Fruit fly (Drosophila melanogaster) whole organism, embryonic: Measurements from ENCODE around the gene CG42685.

Source experiments
- Atf3 ChIP-seq: fragments of 200-800 bp; sonication (Bioruptor generic); optimal IDR thresholded peaks from 3 replicates; lab custom pipeline; 2016; ENCODE audit warnings: missing biosample characterization, missing genetic modification characterization
- CG10959 ChIP-seq: fragments of 200-800 bp; sonication (Bioruptor generic); IDR thresholded peaks from 2 replicates; pipeline ENCODE4 v1.3.6; 2022; ENCODE audit warnings: missing biosample characterization, missing genetic modification characterization
- CG11723 ChIP-seq: fragments of 200-800 bp; sonication (Bioruptor generic); optimal IDR thresholded peaks from 2 replicates; lab custom pipeline; 2017; ENCODE audit warnings: missing biosample characterization, mild to moderate bottlenecking, missing genetic modification characterization
- CG12104 ChIP-seq: fragments of 200-800 bp; sonication (Bioruptor generic); optimal IDR thresholded peaks from 3 replicates; lab custom pipeline; 2016; ENCODE audit warnings: missing biosample characterization, missing genetic modification characterization
- CG12155 ChIP-seq: fragments of 200-800 bp; sonication (Bioruptor generic); optimal IDR thresholded peaks from 3 replicates; lab custom pipeline; 2016; ENCODE audit warnings: missing biosample characterization, missing genetic modification characterization
- CG12299 ChIP-seq: fragments of 200-800 bp; sonication (Bioruptor generic); optimal IDR thresholded peaks from 2 replicates; lab custom pipeline; 2018; ENCODE audit warnings: missing biosample characterization, mild to moderate bottlenecking, missing genetic modification characterization
- CG13296 ChIP-seq: fragments of 200-800 bp; sonication (Bioruptor generic); optimal IDR thresholded peaks from 3 replicates; lab custom pipeline; 2018; ENCODE audit warnings: missing biosample characterization, mild to moderate bottlenecking, missing genetic modification characterization
- CG17612 ChIP-seq: fragments of 200-800 bp; sonication (Bioruptor generic); IDR thresholded peaks from 2 replicates; pipeline ENCODE4 v1.3.6; 2022; ENCODE audit warnings: missing biosample characterization, missing genetic modification characterization
- CG3163 ChIP-seq: fragments of 200-800 bp; sonication (Bioruptor generic); optimal IDR thresholded peaks from 3 replicates; lab custom pipeline; 2016; ENCODE audit warnings: missing biosample characterization, missing genetic modification characterization
- CG5180 ChIP-seq: fragments of 200-800 bp; sonication (Bioruptor generic); optimal IDR thresholded peaks from 3 replicates; lab custom pipeline; 2017; ENCODE audit warnings: missing biosample characterization, missing genetic modification characterization, mild to moderate bottlenecking, moderate library complexity, missing genetic modification reagents
- CG6654 ChIP-seq: fragments of 200-800 bp; sonication (Bioruptor generic); optimal IDR thresholded peaks from 2 replicates; lab custom pipeline; 2017; ENCODE audit warnings: missing biosample characterization, mild to moderate bottlenecking, missing genetic modification characterization
- CG6765 ChIP-seq: fragments of 200-800 bp; sonication (Bioruptor generic); optimal IDR thresholded peaks from 3 replicates; lab custom pipeline; 2017; ENCODE audit warnings: missing biosample characterization, mild to moderate bottlenecking, missing genetic modification characterization
- CG7372 ChIP-seq: fragments of 200-800 bp; sonication (Bioruptor generic); IDR thresholded peaks from 2 replicates; pipeline ENCODE4 v1.3.6; 2022; ENCODE audit warnings: missing biosample characterization, missing genetic modification characterization
- CG9727 ChIP-seq: fragments of 200-800 bp; sonication (Bioruptor generic); optimal IDR thresholded peaks from 3 replicates; lab custom pipeline; 2017; ENCODE audit warnings: missing biosample characterization, mild to moderate bottlenecking, missing genetic modification characterization
- D19B ChIP-seq: fragments of 200-800 bp; sonication (Bioruptor generic); optimal IDR thresholded peaks from 2 replicates; lab custom pipeline; 2017; ENCODE audit warnings: missing biosample characterization, mild to moderate bottlenecking, missing genetic modification characterization
- Dp ChIP-seq: fragments of 200-800 bp; sonication (Bioruptor generic); optimal IDR thresholded peaks from 2 replicates; lab custom pipeline; 2018; ENCODE audit warnings: missing biosample characterization, mild to moderate bottlenecking, missing genetic modification characterization, moderate library complexity
- Ets65A ChIP-seq: fragments of 200-800 bp; sonication (Bioruptor generic); peaks from one replicate; lab custom pipeline; 2016; ENCODE audit warnings: missing biosample characterization, missing genetic modification characterization
- Fer3 ChIP-seq: fragments of 200-800 bp; sonication (Bioruptor generic); optimal IDR thresholded peaks from 2 replicates; lab custom pipeline; 2018; ENCODE audit warnings: missing biosample characterization, mild to moderate bottlenecking, missing genetic modification characterization, moderate library complexity
- GATAe ChIP-seq: fragments of 200-800 bp; sonication (Bioruptor generic); conservative IDR thresholded peaks from 2 replicates; pipeline ENCODE4 v1.3.6; 2022; ENCODE audit warnings: missing biosample characterization, missing genetic modification characterization
- NFAT ChIP-seq: fragments of 200-800 bp; sonication (Bioruptor generic); IDR thresholded peaks from 2 replicates; pipeline ENCODE4 v1.3.6; 2022; ENCODE audit warnings: missing biosample characterization, missing genetic modification characterization
- Opbp ChIP-seq: fragments of 200-800 bp; sonication (Bioruptor generic); IDR thresholded peaks from 3 replicates; pipeline ENCODE4 v1.3.6; 2022; ENCODE audit warnings: missing biosample characterization, missing genetic modification characterization; ENCODE audit not compliant: partially characterized antibody
- Scr ChIP-seq: fragments of 200-800 bp; sonication (Bioruptor generic); IDR thresholded peaks from 2 replicates; pipeline ENCODE4 v1.3.6; 2022; ENCODE audit warnings: missing biosample characterization, missing genetic modification characterization; ENCODE audit not compliant: partially characterized antibody
- Sry-β ChIP-seq: fragments of 200-800 bp; sonication (Bioruptor generic); optimal IDR thresholded peaks from 2 replicates; lab custom pipeline; 2018; ENCODE audit warnings: missing biosample characterization, mild to moderate bottlenecking, missing genetic modification characterization, moderate library complexity
- Sry-δ ChIP-seq: fragments of 200-800 bp; sonication (Bioruptor generic); optimal IDR thresholded peaks from 2 replicates; lab custom pipeline; 2016; ENCODE audit warnings: missing biosample characterization, missing genetic modification characterization
- Tbp ChIP-seq: fragments of >200 bp; optimal IDR thresholded peaks from 2 replicates; lab custom pipeline; 2018; ENCODE audit warnings: missing biosample characterization, missing genetic modification characterization
- al ChIP-seq: fragments of 200-800 bp; sonication (Bioruptor generic); IDR thresholded peaks from 2 replicates; pipeline ENCODE4 v1.3.6; 2022; ENCODE audit warnings: missing biosample characterization, missing genetic modification characterization
- caup ChIP-seq: fragments of 200-800 bp; sonication (Bioruptor generic); optimal IDR thresholded peaks from 3 replicates; lab custom pipeline; 2017; ENCODE audit warnings: missing biosample characterization, mild to moderate bottlenecking, missing genetic modification characterization, moderate library complexity; ENCODE audit not compliant: severe bottlenecking
- dati ChIP-seq: fragments of 200-800 bp; sonication (Bioruptor generic); IDR thresholded peaks from 2 replicates; pipeline ENCODE4 v1.3.6; 2022; ENCODE audit warnings: missing biosample characterization, missing genetic modification characterization
- emc ChIP-seq: fragments of 200-800 bp; sonication (Bioruptor generic); optimal IDR thresholded peaks from 2 replicates; lab custom pipeline; 2016; ENCODE audit warnings: missing biosample characterization, missing genetic modification characterization
- fd3F ChIP-seq: fragments of 200-800 bp; sonication (Bioruptor generic); optimal IDR thresholded peaks from 2 replicates; lab custom pipeline; 2018; ENCODE audit warnings: missing biosample characterization, mild to moderate bottlenecking, missing genetic modification characterization, moderate library complexity
- gt ChIP-seq: fragments of 200-800 bp; sonication (Bioruptor generic); IDR thresholded peaks from 2 replicates; pipeline ENCODE4 v1.3.6; 2022; ENCODE audit warnings: missing biosample characterization, missing genetic modification characterization
- ham ChIP-seq: fragments of 200-800 bp; sonication (Bioruptor generic); IDR thresholded peaks from 2 replicates; pipeline ENCODE4 v1.3.6; 2022; ENCODE audit warnings: missing biosample characterization, missing genetic modification characterization
- lbe ChIP-seq: fragments of 200-800 bp; sonication (Bioruptor generic); optimal IDR thresholded peaks from 2 replicates; lab custom pipeline; 2016; ENCODE audit warnings: missing biosample characterization, mild to moderate bottlenecking, missing genetic modification characterization
- lilli ChIP-seq: fragments of 200-800 bp; sonication (Bioruptor generic); optimal IDR thresholded peaks from 3 replicates; lab custom pipeline; 2016; ENCODE audit warnings: missing biosample characterization, missing genetic modification characterization
- lmd ChIP-seq: fragments of 200-800 bp; sonication (Bioruptor generic); IDR thresholded peaks from 2 replicates; pipeline ENCODE4 v1.3.6; 2022; ENCODE audit warnings: missing biosample characterization, missing genetic modification characterization
- lola ChIP-seq, 3 experiments: fragments of >200 bp in 2 of 3; fragments of 200-800 bp in 1 of 3; sonication (Bioruptor generic) in 1 of 3; optimal IDR thresholded peaks; 2 replicates each; lab custom pipeline; 2017 to 2019; ENCODE audit warnings: missing biosample characterization in 3 of 3, missing genetic modification characterization in 3 of 3, mild to moderate bottlenecking in 1 of 3, moderate library complexity in 1 of 3
- onecut ChIP-seq: fragments of 200-800 bp; sonication (Bioruptor generic); IDR thresholded peaks from 2 replicates; pipeline ENCODE4 v1.3.6; 2022; ENCODE audit warnings: missing biosample characterization, missing genetic modification characterization
- pita ChIP-seq: fragments of 200-800 bp; sonication (Bioruptor generic); optimal IDR thresholded peaks from 2 replicates; lab custom pipeline; 2017; ENCODE audit warnings: missing biosample characterization, mild to moderate bottlenecking, missing genetic modification characterization
- sc ChIP-seq, 3 experiments: fragments of >200 bp in 2 of 3; fragments of 200-800 bp in 1 of 3; sonication (Bioruptor generic) in 1 of 3; optimal IDR thresholded peaks; 2 replicates in 2 of 3; 3 replicates in 1 of 3; lab custom pipeline; 2017; ENCODE audit warnings: mild to moderate bottlenecking in 1 of 3, missing biosample characterization in 1 of 3, missing genetic modification characterization in 1 of 3, missing genetic modification reagents in 1 of 3
- scrt ChIP-seq: fragments of 200-800 bp; sonication (Bioruptor generic); optimal IDR thresholded peaks from 2 replicates; lab custom pipeline; 2018; ENCODE audit warnings: missing biosample characterization, mild to moderate bottlenecking, missing genetic modification characterization, moderate library complexity
- slou ChIP-seq: fragments of 200-800 bp; sonication (Bioruptor generic); optimal IDR thresholded peaks from 3 replicates; lab custom pipeline; 2016; ENCODE audit warnings: missing biosample characterization, missing genetic modification characterization
- slp2 ChIP-seq: fragments of 200-800 bp; sonication (Bioruptor generic); optimal IDR thresholded peaks from 2 replicates; lab custom pipeline; 2016; ENCODE audit warnings: missing biosample characterization, missing genetic modification characterization
- tll ChIP-seq, 2 experiments: fragments of 200-800 bp in 1 of 2; fragments of >200 bp in 1 of 2; sonication (Bioruptor generic) in 1 of 2; optimal IDR thresholded peaks; 2 replicates each; lab custom pipeline; 2017 to 2019; ENCODE audit warnings: missing biosample characterization in 2 of 2, missing genetic modification characterization in 2 of 2, mild to moderate bottlenecking in 1 of 2, moderate library complexity in 1 of 2
- tna ChIP-seq: fragments of 200-800 bp; sonication (Bioruptor generic); IDR thresholded peaks from 2 replicates; pipeline ENCODE4 v1.3.6; 2022; ENCODE audit warnings: missing biosample characterization, missing genetic modification characterization; ENCODE audit not compliant: partially characterized antibody
- toy ChIP-seq: fragments of 200-800 bp; sonication (Bioruptor generic); IDR thresholded peaks from 2 replicates; pipeline ENCODE4 v1.3.6; 2022; ENCODE audit warnings: missing biosample characterization, missing genetic modification characterization
- tup ChIP-seq: fragments of 200-800 bp; sonication (Bioruptor generic); optimal IDR thresholded peaks from 2 replicates; lab custom pipeline; 2016; ENCODE audit warnings: missing biosample characterization, mild to moderate bottlenecking, missing genetic modification characterization, moderate library complexity
- zen ChIP-seq: fragments of 200-800 bp; sonication (Bioruptor generic); optimal IDR thresholded peaks from 3 replicates; lab custom pipeline; 2018; ENCODE audit warnings: missing biosample characterization, mild to moderate bottlenecking, missing genetic modification characterization, moderate library complexity

The CG42685 gene

DNA sequence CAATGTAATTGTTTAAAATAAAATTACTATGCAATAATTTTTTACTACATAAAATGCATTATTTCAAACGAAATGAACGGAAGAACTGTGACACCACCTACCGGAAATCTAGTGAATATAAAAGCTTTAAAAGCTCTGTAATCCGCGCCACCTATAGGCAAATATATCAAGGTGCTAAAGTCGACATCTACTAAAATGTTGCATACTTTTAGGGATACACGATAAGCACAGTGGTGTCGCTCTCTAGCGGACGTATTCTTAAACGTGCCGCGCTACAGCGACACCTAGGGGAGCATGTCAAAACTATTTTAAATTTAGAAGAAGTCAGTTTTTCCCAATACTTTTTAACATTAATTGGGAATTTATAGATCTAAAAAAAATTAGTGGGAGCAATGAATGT lies 23.8 kb downstream of the CG42685 start (continued):
- TF ChIP-seq CG17612 (GFP tag; lab: Robert Waterston, UW) (peak; percentile 34; the same call in 1 of the 2 replicates), tll (GFP tag; optimal IDR thresholded peaks at IDR 0.05; lab: Kevin White, UChicago) (peak in 1 of 2 experiments; percentile 37), Dp (GFP tag; lab: Kevin White, UChicago) (peak; percentile 57), tna (GFP tag; lab: Robert Waterston, UW) (no peak), Atf3 (GFP tag; lab: Kevin White, UChicago) (peak; percentile 45), CG11723 (GFP tag; lab: Kevin White, UChicago) (no peak), CG3163 (GFP tag; lab: Kevin White, UChicago) (peak; percentile 52), sc (optimal IDR thresholded peaks at IDR 0.05; lab: Kevin White, UChicago) (no peak), sc (GFP tag; optimal IDR thresholded peaks at IDR 0.05; lab: Kevin White, UChicago) (no peak), CG12104 (GFP tag; lab: Kevin White, UChicago) (no peak), CG6765 (GFP tag; lab: Kevin White, UChicago) (no peak), al (no peak), dati (GFP tag; lab: Robert Waterston, UW) (no peak), Opbp (GFP tag; lab: Robert Waterston, UW) (peak; percentile 35; the same call in 1 of the 3 replicates), CG12155 (GFP tag; lab: Kevin White, UChicago) (peak; percentile 54), lola (GFP tag; optimal IDR thresholded peaks at IDR 0.05; lab: Kevin White, UChicago) (peak in 1 of 3 experiments; percentile 8), Fer3 (tag; lab: Kevin White, UChicago) (peak; percentile 62), Scr (GFP tag; lab: Robert Waterston, UW) (no peak), ham (GFP tag; lab: Robert Waterston, UW) (no peak), Tbp (no peak), Ets65A (GFP tag; lab: Kevin White, UChicago) (peak; percentile 96), CG12299 (tag; lab: Kevin White, UChicago) (no peak), CG5180 (peak; percentile 31), CG13296 (GFP tag; lab: Kevin White, UChicago) (peak; percentile 11), slp2 (GFP tag; lab: Kevin White, UChicago) (peak; percentile 83), tup (GFP tag; lab: Kevin White, UChicago) (no peak), D19B (GFP tag; lab: Kevin White, UChicago) (peak; percentile 4), fd3F (GFP tag; lab: Kevin White, UChicago) (peak; percentile 35), CG10959 (peak; percentile 81), NFAT (peak; percentile 91), scrt (GFP tag; lab: Kevin White, UChicago) (peak; percentile 36), pita (GFP tag; lab: Kevin White, UChicago) (peak; percentile 46), GATAe (GFP tag; lab: Robert Waterston, UW) (no peak), zen (peak; percentile 76), emc (GFP tag; lab: Kevin White, UChicago) (peak; percentile 68), lilli (GFP tag; lab: Kevin White, UChicago) (peak; percentile 76), slou (GFP tag; lab: Kevin White, UChicago) (peak; percentile 39), CG6654 (GFP tag; lab: Kevin White, UChicago) (peak; percentile 37), toy (GFP tag; lab: Robert Waterston, UW) (no peak; the same call in 1 of the 2 replicates), caup (GFP tag; lab: Kevin White, UChicago) (peak; percentile 82), CG7372 (peak; percentile 40; the same call in 1 of the 2 replicates), Sry-δ (peak; percentile 50), CG9727 (GFP tag; lab: Kevin White, UChicago) (peak; percentile 62), lmd (peak; percentile 77), lbe (GFP tag; lab: Kevin White, UChicago) (no peak), Sry-β (GFP tag; lab: Kevin White, UChicago) (no peak), gt (GFP tag; lab: Robert Waterston, UW) (peak; percentile 25; the same call in 1 of the 2 replicates), onecut (GFP tag; lab: Robert Waterston, UW) (peak; percentile 84)
